Worm (Caenorhabditis elegans): ENCODE data around the gene F52B11.2.

DNA sequence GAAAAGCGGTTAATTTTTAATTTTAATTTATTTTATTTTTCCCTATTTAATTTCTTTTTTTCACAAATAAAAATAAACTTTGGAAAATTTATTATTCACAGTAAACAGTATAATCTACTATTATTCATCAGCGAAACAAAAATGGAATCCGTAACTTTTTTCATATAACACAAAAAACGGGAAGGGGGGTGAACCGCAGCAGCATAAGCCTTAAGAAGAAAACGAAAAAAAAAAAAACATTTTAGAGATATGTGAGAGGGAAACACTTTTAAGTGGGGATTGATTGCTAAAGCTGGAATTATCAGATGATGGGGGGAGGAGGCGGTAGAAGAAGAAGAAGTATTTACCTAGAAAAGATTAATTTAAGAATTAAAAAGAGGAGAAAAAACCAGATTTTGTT lies 24.3 kb downstream of the F52B11.2 start:
- no peak for TF ChIP-seq nhr-77 (tag; optimal IDR thresholded peaks at IDR 0.05)
- TF ChIP-seq zag-1 (tag; optimal IDR thresholded peaks at IDR 0.05): no peak
- no peak for TF ChIP-seq lin-39 (tag; optimal IDR thresholded peaks at IDR 0.05)
- no peak for TF ChIP-seq skn-1 (tag; optimal IDR thresholded peaks at IDR 0.05)
- no peak for TF ChIP-seq Y55F3AM.14 (GFP tag; optimal IDR thresholded peaks at IDR 0.05)
- TF ChIP-seq nhr-12 (tag; optimal IDR thresholded peaks at IDR 0.05): no peak
- no peak for TF ChIP-seq R02D3.7 (tag; optimal IDR thresholded peaks at IDR 0.05)
- TF ChIP-seq ztf-11 (tag; optimal IDR thresholded peaks at IDR 0.05): no peak
- no peak for TF ChIP-seq nhr-6 (tag; optimal IDR thresholded peaks at IDR 0.05)
- no peak for TF ChIP-seq egl-27 (tag; optimal IDR thresholded peaks at IDR 0.05)
- no peak for TF ChIP-seq elt-3 (tag; optimal IDR thresholded peaks at IDR 0.05)
- TF ChIP-seq unc-62 (GFP tag; optimal IDR thresholded peaks at IDR 0.05): no peak
- no peak for TF ChIP-seq blmp-1 (tag; optimal IDR thresholded peaks at IDR 0.05; ENCODE audit: insufficient read depth)
- no peak for TF ChIP-seq aly-2 (tag; optimal IDR thresholded peaks at IDR 0.05)
